Worm (Caenorhabditis elegans) whole organism, L3 larva: ENCODE results near the gene acl-8.
A peak's percentile ranks its signal among the peaks of the same experiment; 100 is the strongest.

Experiments
- R02D3.7 ChIP-seq: fragments of 150-350 bp; optimal IDR thresholded peaks from 2 replicates; lab custom pipeline; 2014; ENCODE audit warnings: missing biosample characterization, missing genetic modification characterization
- aly-2 ChIP-seq: fragments of 150-350 bp; optimal IDR thresholded peaks from 2 replicates; lab custom pipeline; 2014; ENCODE audit warnings: missing biosample characterization, missing genetic modification characterization
- ama-1 ChIP-seq: fragments of 150-350 bp; optimal IDR thresholded peaks from 2 replicates; lab custom pipeline; 2018
- ceh-16 ChIP-seq: sonication (generic microtip); optimal IDR thresholded peaks from 2 replicates; lab custom pipeline; 2017; ENCODE audit warnings: missing biosample characterization, missing genetic modification characterization
- ceh-28 ChIP-seq: fragments of 150-350 bp; optimal IDR thresholded peaks from 2 replicates; lab custom pipeline; 2014; ENCODE audit warnings: missing biosample characterization, missing genetic modification reagents, missing genetic modification characterization
- ceh-82 ChIP-seq: fragments of 150-350 bp; optimal IDR thresholded peaks from 2 replicates; lab custom pipeline; 2014; ENCODE audit warnings: missing biosample characterization, missing genetic modification characterization
- ceh-9 ChIP-seq: sonication (generic microtip); optimal IDR thresholded peaks from 2 replicates; lab custom pipeline; 2018; ENCODE audit warnings: missing biosample characterization, missing genetic modification characterization
- daf-12 ChIP-seq: fragments of 150-350 bp; optimal IDR thresholded peaks from 2 replicates; lab custom pipeline; 2014; ENCODE audit warnings: missing biosample characterization, missing genetic modification reagents, missing genetic modification characterization
- egl-27 ChIP-seq: sonication (generic microtip); optimal IDR thresholded peaks from 4 replicates; lab custom pipeline; 2017; ENCODE audit warnings: missing biosample characterization, missing genetic modification reagents, missing genetic modification characterization
- egl-5 ChIP-seq: fragments of 150-350 bp; optimal IDR thresholded peaks from 2 replicates; lab custom pipeline; 2017; ENCODE audit warnings: missing biosample characterization, missing genetic modification reagents, missing genetic modification characterization, inconsistent platforms
- elt-1 ChIP-seq: fragments of 150-350 bp; optimal IDR thresholded peaks from 2 replicates; lab custom pipeline; 2014; ENCODE audit warnings: missing biosample characterization, missing genetic modification characterization
- elt-2 ChIP-seq: sonication (generic microtip); optimal IDR thresholded peaks from 2 replicates; lab custom pipeline; 2016; ENCODE audit warnings: missing genetic modification reagents, mild to moderate bottlenecking, missing genetic modification characterization, missing compliant biosample characterization
- fkh-10 ChIP-seq: sonication (generic microtip); optimal IDR thresholded peaks from 2 replicates; lab custom pipeline; 2017; ENCODE audit warnings: missing biosample characterization, missing genetic modification reagents, missing genetic modification characterization
- fkh-2 ChIP-seq: fragments of 150-350 bp; optimal IDR thresholded peaks from 2 replicates; lab custom pipeline; 2014; ENCODE audit warnings: missing biosample characterization, missing genetic modification reagents, missing genetic modification characterization
- hmg-11 ChIP-seq: sonication (generic microtip); optimal IDR thresholded peaks from 2 replicates; lab custom pipeline; 2016; ENCODE audit warnings: missing genetic modification characterization, missing compliant biosample characterization
- jun-1 ChIP-seq: fragments of 150-350 bp; optimal IDR thresholded peaks from 2 replicates; lab custom pipeline; 2014; ENCODE audit warnings: missing biosample characterization, missing genetic modification reagents, missing genetic modification characterization
- lsy-12 ChIP-seq: sonication (generic microtip); optimal IDR thresholded peaks from 2 replicates; lab custom pipeline; 2016; ENCODE audit warnings: mild to moderate bottlenecking, missing genetic modification characterization, missing compliant biosample characterization
- mdl-1 ChIP-seq: fragments of 150-350 bp; optimal IDR thresholded peaks from 2 replicates; lab custom pipeline; 2014; ENCODE audit warnings: missing biosample characterization, missing genetic modification characterization
- mml-1 ChIP-seq: fragments of 150-350 bp; sonication (generic microtip); optimal IDR thresholded peaks from 3 replicates; lab custom pipeline; 2014; ENCODE audit warnings: missing biosample characterization, missing genetic modification characterization
- nhr-11 ChIP-seq: fragments of 150-350 bp; optimal IDR thresholded peaks from 2 replicates; lab custom pipeline; 2014; ENCODE audit warnings: missing biosample characterization, missing genetic modification characterization
- nhr-12 ChIP-seq: fragments of 150-350 bp; optimal IDR thresholded peaks from 2 replicates; lab custom pipeline; 2014; ENCODE audit warnings: missing biosample characterization, missing genetic modification characterization
- nhr-23 ChIP-seq: fragments of 150-350 bp; optimal IDR thresholded peaks from 2 replicates; lab custom pipeline; 2014; ENCODE audit warnings: missing biosample characterization, missing genetic modification reagents, missing genetic modification characterization
- nhr-28 ChIP-seq: fragments of 150-350 bp; optimal IDR thresholded peaks from 2 replicates; lab custom pipeline; 2014; ENCODE audit warnings: missing biosample characterization, missing genetic modification characterization
- nhr-67 ChIP-seq: fragments of 150-350 bp; optimal IDR thresholded peaks from 2 replicates; lab custom pipeline; 2014; ENCODE audit warnings: missing biosample characterization, missing genetic modification characterization
- nhr-76 ChIP-seq: fragments of 150-350 bp; sonication (generic microtip); optimal IDR thresholded peaks from 5 replicates; lab custom pipeline; 2014; ENCODE audit warnings: missing biosample characterization, missing genetic modification characterization
- pha-4 ChIP-seq: fragments of 150-350 bp; optimal IDR thresholded peaks from 2 replicates; lab custom pipeline; 2014; ENCODE audit warnings: missing biosample characterization, missing genetic modification reagents, missing genetic modification characterization
- pqm-1 ChIP-seq: fragments of 150-350 bp; optimal IDR thresholded peaks from 2 replicates; lab custom pipeline; 2017; ENCODE audit warnings: missing biosample characterization, missing genetic modification characterization, inconsistent platforms
- sea-2 ChIP-seq: fragments of 150-350 bp; sonication (generic microtip); optimal IDR thresholded peaks from 4 replicates; lab custom pipeline; 2014; ENCODE audit warnings: missing biosample characterization, missing genetic modification reagents, missing genetic modification characterization
- skn-1 ChIP-seq: fragments of 150-350 bp; optimal IDR thresholded peaks from 2 replicates; lab custom pipeline; 2014; ENCODE audit warnings: missing biosample characterization, missing genetic modification characterization
- snpc-4 ChIP-seq: fragments of 150-350 bp; optimal IDR thresholded peaks from 2 replicates; lab custom pipeline; 2014; ENCODE audit warnings: missing biosample characterization, missing genetic modification characterization
- unc-39 ChIP-seq: sonication (generic microtip); optimal IDR thresholded peaks from 4 replicates; lab custom pipeline; 2017; ENCODE audit warnings: missing biosample characterization, missing genetic modification characterization
- unc-62 ChIP-seq: fragments of 150-350 bp; sonication (generic microtip); optimal IDR thresholded peaks from 4 replicates; lab custom pipeline; 2014; ENCODE audit warnings: missing biosample characterization, missing genetic modification reagents, missing genetic modification characterization
- ztf-11 ChIP-seq: fragments of 150-350 bp; optimal IDR thresholded peaks from 2 replicates; lab custom pipeline; 2014; ENCODE audit warnings: missing biosample characterization, missing genetic modification characterization
- ztf-4 ChIP-seq: fragments of 150-350 bp; optimal IDR thresholded peaks from 2 replicates; lab custom pipeline; 2014; ENCODE audit warnings: missing biosample characterization, missing genetic modification characterization

acl-8 gene

DNA sequence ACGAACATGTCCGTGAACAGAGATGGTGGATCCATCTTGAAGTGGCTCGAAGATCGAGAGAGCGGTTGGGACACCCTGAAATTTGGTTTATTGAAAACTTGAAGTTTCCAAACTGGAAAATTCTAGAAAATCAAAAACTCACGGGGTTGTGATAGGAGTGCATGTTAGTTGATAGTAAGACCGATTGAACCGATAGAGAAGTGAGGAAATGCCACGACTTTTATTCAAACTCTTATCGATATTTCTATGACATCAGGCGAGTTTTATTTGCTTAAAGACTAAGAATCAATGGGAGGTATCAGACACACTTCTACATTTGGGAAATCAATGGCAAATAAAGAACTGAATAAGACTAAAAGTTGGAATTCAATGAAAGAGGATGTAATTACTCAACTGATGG, 38.2 kb downstream of the acl-8 start, which contains the start of gene lec-10 (continued):
- TF ChIP-seq daf-12 (tag; lab: Kevin White, UChicago), result no peak
- TF ChIP-seq ceh-9 (tag; lab: Kevin White, UChicago), result no peak
- TF ChIP-seq nhr-76 (tag; lab: Kevin White, UChicago), result no peak
- no peak for TF ChIP-seq skn-1 (tag; lab: Kevin White, UChicago)

DNA sequence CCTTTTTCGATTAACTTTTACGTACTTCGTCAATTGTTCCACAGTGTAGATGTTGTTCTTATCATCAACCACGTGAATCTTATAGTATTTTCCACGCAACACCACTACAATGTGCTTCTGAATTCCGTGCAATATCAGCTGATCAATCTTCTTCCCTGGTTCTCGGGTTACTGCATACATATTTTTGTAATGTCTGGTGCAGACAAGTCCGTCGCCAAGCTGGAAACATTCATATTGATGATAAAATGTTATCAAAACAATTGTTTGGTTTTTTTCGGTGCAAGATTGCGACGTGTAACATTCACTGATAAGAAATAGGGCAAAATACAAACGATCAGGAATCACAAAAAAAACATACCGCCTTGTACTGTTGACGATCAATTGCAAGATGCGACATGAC, 41.8 kb downstream of the acl-8 start:
- TF ChIP-seq snpc-4 (no peak), pqm-1 (tag; lab: Kevin White, UChicago) (peak; percentile 33), skn-1 (tag; lab: Kevin White, UChicago) (peak; percentile 7), jun-1 (no peak), elt-2 (peak; percentile 87)
- TF ChIP-seq, all 47 proteins: peak for 3

DNA sequence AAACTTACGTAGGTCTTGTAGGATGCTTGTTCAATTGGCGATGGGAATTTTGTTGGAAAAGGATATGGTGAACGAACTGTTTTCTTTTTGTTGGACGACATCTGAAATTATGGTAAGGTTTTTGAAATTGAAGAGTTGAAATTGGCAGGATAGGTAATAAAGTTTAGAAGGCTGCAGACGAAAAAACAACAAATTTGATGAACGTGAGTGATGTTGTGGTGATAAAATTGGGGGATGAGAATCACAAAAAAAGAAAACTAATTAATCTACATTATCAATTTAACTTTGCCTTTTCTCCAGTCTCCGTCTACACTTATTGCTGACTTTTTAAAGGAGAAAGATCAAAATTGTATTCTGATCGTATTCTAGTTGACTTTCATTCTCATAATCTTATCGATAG, 43.2 kb downstream of the acl-8 start, which contains the start of gene cpt-6:
Gene cpt-6 (minus strand): TSS at position 101 of the 400 bp plus-strand sequence.
- TF ChIP-seq lsy-12 (tag; lab: Kevin White, UChicago) (no peak), elt-1 (tag; lab: Kevin White, UChicago) (no peak), fkh-10 (no peak), ceh-16 (tag; lab: Kevin White, UChicago) (no peak), nhr-12 (tag; lab: Kevin White, UChicago) (no peak), R02D3.7 (tag; lab: Kevin White, UChicago) (no peak), elt-2 (no peak), egl-5 (no peak), nhr-28 (tag; lab: Kevin White, UChicago) (no peak), aly-2 (tag; lab: Kevin White, UChicago) (no peak), mml-1 (tag; lab: Kevin White, UChicago) (no peak), hmg-11 (tag; lab: Kevin White, UChicago) (no peak), pha-4 (tag; lab: Kevin White, UChicago) (no peak), unc-62 (no peak), fkh-2 (no peak), ama-1 (lab: Kevin White, UChicago) (no peak), unc-39 (tag; lab: Kevin White, UChicago) (no peak)

DNA sequence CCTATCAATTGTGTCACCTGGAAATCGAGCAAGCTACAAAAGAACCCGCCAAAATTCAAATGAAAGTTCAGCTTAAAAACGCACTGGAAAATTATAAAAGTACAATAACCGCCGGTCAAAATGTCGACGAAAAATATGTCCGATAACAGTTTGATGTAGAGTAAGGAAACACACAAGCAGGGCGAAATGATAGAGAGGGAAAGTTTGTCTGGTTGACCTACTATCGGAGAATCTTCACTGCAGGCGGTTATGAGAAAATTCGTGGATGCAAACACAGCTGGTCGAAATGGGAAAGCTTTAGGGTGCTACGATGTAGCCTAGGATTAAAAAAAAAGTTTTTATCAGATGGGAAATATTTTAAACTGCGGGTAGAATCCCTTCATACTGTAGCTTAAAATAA, 44.7 kb downstream of the acl-8 start:
- no peak for TF ChIP-seq aly-2 (tag; lab: Kevin White, UChicago)
- no peak for TF ChIP-seq jun-1
- TF ChIP-seq mdl-1, result no peak

DNA sequence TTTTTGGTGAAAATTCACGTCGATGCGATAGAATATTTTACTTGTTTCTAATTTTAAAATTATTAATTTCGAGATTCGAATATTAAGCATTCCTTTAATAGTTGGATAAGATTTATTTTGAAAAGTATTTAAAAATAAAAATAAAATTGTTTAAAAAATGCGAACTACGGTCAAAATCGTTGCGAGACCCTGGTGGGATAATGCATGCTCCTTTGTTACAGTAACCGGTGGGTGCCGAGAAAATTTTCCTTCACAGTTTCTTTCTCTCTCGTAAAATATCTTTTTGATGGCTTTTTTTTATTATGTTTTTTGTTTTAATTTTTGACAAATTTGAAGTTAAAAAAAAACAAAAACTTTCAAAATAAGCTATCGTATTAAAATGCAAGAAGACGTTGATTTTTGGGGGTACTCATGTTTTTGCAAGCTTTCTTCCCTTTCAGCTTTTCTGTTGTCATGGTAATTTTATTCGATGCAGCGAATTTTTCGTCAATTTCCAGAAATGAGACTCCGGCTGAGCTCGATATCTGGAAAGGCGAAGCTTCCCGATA, 46.0 kb downstream of the acl-8 start, which contains the start of gene dgtr-1:
Gene dgtr-1 (plus strand): TSS at position 498 of the 548 bp plus-strand sequence.
- TF ChIP-seq fkh-2, result no peak
- TF ChIP-seq ztf-11 (tag; lab: Kevin White, UChicago), result no peak
- no peak for TF ChIP-seq nhr-11 (tag; lab: Kevin White, UChicago)
- TF ChIP-seq fkh-10, result no peak
- TF ChIP-seq snpc-4, result no peak
- TF ChIP-seq egl-5, result no peak
- no peak for TF ChIP-seq nhr-28 (tag; lab: Kevin White, UChicago)
- TF ChIP-seq ceh-28 (tag; lab: Kevin White, UChicago), result no peak
- TF ChIP-seq unc-39 (tag; lab: Kevin White, UChicago), result no peak
- TF ChIP-seq nhr-23 (tag; lab: Kevin White, UChicago), result no peak
- no peak for TF ChIP-seq egl-27 (tag; lab: Kevin White, UChicago)
- no peak for TF ChIP-seq ceh-16 (tag; lab: Kevin White, UChicago)
- no peak for TF ChIP-seq nhr-67 (tag; lab: Kevin White, UChicago)
- TF ChIP-seq mdl-1, result no peak
- no peak for TF ChIP-seq ztf-4 (tag; lab: Kevin White, UChicago)
- TF ChIP-seq aly-2 (tag; lab: Kevin White, UChicago), result no peak
- no peak for TF ChIP-seq ceh-82 (tag; lab: Kevin White, UChicago)

DNA sequence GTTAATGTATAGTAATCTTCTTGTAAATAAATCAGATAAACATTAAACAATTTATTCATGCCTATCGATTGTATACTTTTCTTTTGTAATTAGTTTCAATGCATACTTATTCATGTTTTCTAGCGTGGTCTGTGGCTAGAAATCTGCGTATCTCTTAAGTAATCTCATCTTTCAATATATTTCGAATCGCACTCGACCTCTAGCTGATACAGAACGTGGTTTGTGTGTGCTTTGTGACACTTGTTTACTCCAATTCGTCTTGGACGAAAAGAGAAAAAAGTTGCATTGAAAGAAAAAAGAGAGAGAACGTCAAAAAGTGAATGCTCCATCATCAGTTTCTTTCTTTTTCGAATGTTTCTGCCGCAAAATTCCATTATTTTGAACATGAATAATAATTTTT, 47.8 kb downstream of the acl-8 start:
- TF ChIP-seq elt-1 (tag; lab: Kevin White, UChicago) (peak; percentile 47), sea-2 (no peak)
